Worm (Caenorhabditis elegans) whole organism, L4 larva: ENCODE measurements around the gene C25F9.13.

Experiments used
- F26F4.8 ChIP-seq: fragments of 200-800 bp; sonication (Bioruptor generic); conservative IDR thresholded peaks from 2 replicates; pipeline ENCODE4 v1.3.6; 2022; ENCODE audit warnings: missing genetic modification characterization, missing compliant biosample characterization
- Y75B8A.6 ChIP-seq: fragments of 200-800 bp; sonication (Bioruptor generic); IDR thresholded peaks from 2 replicates; pipeline ENCODE4 v1.3.6; 2022; ENCODE audit warnings: missing genetic modification reagents, missing genetic modification characterization, missing compliant biosample characterization
- aha-1 ChIP-seq: fragments of 150-350 bp; peaks from one replicate; lab custom pipeline; 2014; ENCODE audit warnings: missing biosample characterization, missing genetic modification characterization
- attf-4 ChIP-seq: sonication (generic microtip); optimal IDR thresholded peaks from 3 replicates; lab custom pipeline; 2017; ENCODE audit warnings: missing biosample characterization, missing genetic modification characterization
- ceh-20 ChIP-seq: fragments of 200-800 bp; sonication (Bioruptor generic); IDR thresholded peaks from 2 replicates; pipeline ENCODE4 v1.3.6; 2022; ENCODE audit warnings: missing genetic modification reagents, missing genetic modification characterization, missing compliant biosample characterization
- ceh-28 ChIP-seq: fragments of 150-350 bp; optimal IDR thresholded peaks from 2 replicates; lab custom pipeline; 2014; ENCODE audit warnings: missing biosample characterization, missing genetic modification reagents, missing genetic modification characterization
- ceh-32 ChIP-seq: sonication (generic microtip); optimal IDR thresholded peaks from 2 replicates; lab custom pipeline; 2016; ENCODE audit warnings: mild to moderate bottlenecking, missing genetic modification characterization, missing compliant biosample characterization; ENCODE audit not compliant: poor library complexity
- ceh-62 ChIP-seq: sonication (generic microtip); optimal IDR thresholded peaks from 2 replicates; lab custom pipeline; 2017; ENCODE audit warnings: missing biosample characterization, missing genetic modification characterization
- ces-1 ChIP-seq: fragments of 150-350 bp; sonication (generic microtip); optimal IDR thresholded peaks from 4 replicates; lab custom pipeline; 2014; ENCODE audit warnings: missing biosample characterization, missing genetic modification reagents, missing genetic modification characterization
- daf-19 ChIP-seq: fragments of 200-800 bp; sonication (Bioruptor generic); conservative IDR thresholded peaks from 2 replicates; pipeline ENCODE4 v1.3.6; 2022; ENCODE audit warnings: missing genetic modification characterization, missing compliant biosample characterization
- daf-8 ChIP-seq: fragments of 200-800 bp; sonication (Bioruptor generic); IDR thresholded peaks from 2 replicates; pipeline ENCODE4 v1.3.6; 2022; ENCODE audit warnings: missing genetic modification characterization, missing compliant biosample characterization
- dmd-9 ChIP-seq: fragments of 200-800 bp; sonication (Bioruptor generic); IDR thresholded peaks from 2 replicates; pipeline ENCODE4 v1.3.6; 2022; ENCODE audit warnings: missing genetic modification reagents, missing genetic modification characterization, missing compliant biosample characterization
- dve-1 ChIP-seq: sonication (generic microtip); optimal IDR thresholded peaks from 2 replicates; lab custom pipeline; 2017; ENCODE audit warnings: antibody characterized with exemption, mild to moderate bottlenecking, missing genetic modification characterization, missing compliant biosample characterization; ENCODE audit not compliant: insufficient read depth
- fos-1 ChIP-seq: fragments of 150-350 bp; optimal IDR thresholded peaks from 2 replicates; lab custom pipeline; 2014; ENCODE audit warnings: missing biosample characterization, missing genetic modification characterization
- gei-8 ChIP-seq: fragments of 200-800 bp; sonication (Bioruptor generic); optimal IDR thresholded peaks from 2 replicates; lab custom pipeline; 2018; ENCODE audit warnings: mild to moderate bottlenecking, missing genetic modification characterization, missing compliant biosample characterization
- hlh-11 ChIP-seq: fragments of 200-800 bp; sonication (Bioruptor generic); optimal IDR thresholded peaks from 2 replicates; lab custom pipeline; 2018; ENCODE audit warnings: mild to moderate bottlenecking, missing genetic modification characterization, missing compliant biosample characterization
- hlh-30 ChIP-seq: sonication (generic microtip); optimal IDR thresholded peaks from 2 replicates; lab custom pipeline; 2017; ENCODE audit warnings: antibody characterized with exemption, mild to moderate bottlenecking, missing genetic modification characterization, missing compliant biosample characterization; ENCODE audit not compliant: insufficient read depth
- lim-7 ChIP-seq: fragments of 200-800 bp; sonication (Bioruptor generic); IDR thresholded peaks from 2 replicates; pipeline ENCODE4 v1.3.6; 2022; ENCODE audit warnings: missing genetic modification characterization, missing compliant biosample characterization
- lin-29 ChIP-seq: fragments of 200-800 bp; sonication (Bioruptor generic); IDR thresholded peaks from 2 replicates; pipeline ENCODE4 v1.3.6; 2022; ENCODE audit warnings: missing genetic modification reagents, missing genetic modification characterization, missing compliant biosample characterization
- lin-39 ChIP-seq: fragments of 150-350 bp; optimal IDR thresholded peaks from 2 replicates; lab custom pipeline; 2014; ENCODE audit warnings: missing biosample characterization, missing genetic modification reagents, missing genetic modification characterization
- madf-5 ChIP-seq, 2 experiments: fragments of 200-800 bp; sonication (Bioruptor generic); IDR thresholded peaks; 2 replicates each; pipeline ENCODE4 v1.3.6; 2022; ENCODE audit warnings: missing compliant biosample characterization in 2 of 2, missing genetic modification characterization in 2 of 2
- mdt-29 ChIP-seq: fragments of 200-800 bp; sonication (Bioruptor generic); IDR thresholded peaks from 2 replicates; pipeline ENCODE4 v1.3.6; 2022; ENCODE audit warnings: missing genetic modification reagents, missing genetic modification characterization, missing compliant biosample characterization
- mxl-2 ChIP-seq: fragments of 200-800 bp; sonication (Bioruptor generic); conservative IDR thresholded peaks from 2 replicates; pipeline ENCODE4 v1.3.6; 2022; ENCODE audit warnings: missing genetic modification reagents, missing genetic modification characterization, missing compliant biosample characterization
- mxl-3 ChIP-seq: fragments of 200-800 bp; sonication (Bioruptor generic); optimal IDR thresholded peaks from 2 replicates; lab custom pipeline; 2018; ENCODE audit warnings: mild to moderate bottlenecking, missing genetic modification characterization, missing compliant biosample characterization
- nhr-102 ChIP-seq: sonication (generic microtip); optimal IDR thresholded peaks from 2 replicates; lab custom pipeline; 2016; ENCODE audit warnings: mild to moderate bottlenecking, missing genetic modification characterization, moderate library complexity, missing compliant biosample characterization
- nhr-11 ChIP-seq: fragments of 150-350 bp; optimal IDR thresholded peaks from 2 replicates; lab custom pipeline; 2014; ENCODE audit warnings: missing biosample characterization, missing genetic modification characterization
- nhr-111 ChIP-seq: fragments of 200-800 bp; sonication (Bioruptor generic); optimal IDR thresholded peaks from 2 replicates; lab custom pipeline; 2018; ENCODE audit warnings: mild to moderate bottlenecking, missing genetic modification characterization, missing compliant biosample characterization
- nhr-42 ChIP-seq: fragments of 200-800 bp; sonication (Bioruptor generic); IDR thresholded peaks from 2 replicates; pipeline ENCODE4 v1.3.6; 2022; ENCODE audit warnings: missing genetic modification characterization, missing compliant biosample characterization
- nhr-6 ChIP-seq: fragments of 150-350 bp; optimal IDR thresholded peaks from 2 replicates; lab custom pipeline; 2014; ENCODE audit warnings: missing biosample characterization, missing genetic modification characterization
- pha-4 ChIP-seq, 2 experiments: fragments of 150-350 bp in 1 of 2; fragments of 200-800 bp in 1 of 2; sonication (Bioruptor generic) in 1 of 2; IDR thresholded peaks in 1 of 2; optimal IDR thresholded peaks in 1 of 2; 2 replicates each; pipeline versions ENCODE4 v1.3.6 to Lab custom; 2014 to 2022; ENCODE audit warnings: missing genetic modification characterization in 2 of 2, missing genetic modification reagents in 2 of 2, missing biosample characterization in 1 of 2, missing compliant biosample characterization in 1 of 2
- php-3 ChIP-seq: fragments of 200-800 bp; sonication (Bioruptor generic); IDR thresholded peaks from 2 replicates; pipeline ENCODE4 v1.3.6; 2022; ENCODE audit warnings: missing genetic modification reagents, missing genetic modification characterization, missing compliant biosample characterization
- saeg-2 ChIP-seq: fragments of 200-800 bp; sonication (Bioruptor generic); IDR thresholded peaks from 2 replicates; pipeline ENCODE4 v1.3.6; 2022; ENCODE audit warnings: missing genetic modification reagents, missing genetic modification characterization, missing compliant biosample characterization
- sdz-12 ChIP-seq: fragments of 200-800 bp; sonication (Bioruptor generic); optimal IDR thresholded peaks from 2 replicates; lab custom pipeline; 2018; ENCODE audit warnings: mild to moderate bottlenecking, missing genetic modification characterization, missing compliant biosample characterization
- snpc-1.2 ChIP-seq: fragments of 200-800 bp; sonication (Bioruptor generic); IDR thresholded peaks from 2 replicates; pipeline ENCODE4 v1.3.6; 2022; ENCODE audit warnings: missing genetic modification reagents, missing genetic modification characterization, missing compliant biosample characterization
- snpc-4 ChIP-seq: fragments of 150-350 bp; optimal IDR thresholded peaks from 2 replicates; lab custom pipeline; 2014; ENCODE audit warnings: missing biosample characterization, missing genetic modification characterization
- spr-1 ChIP-seq: sonication (generic microtip); optimal IDR thresholded peaks from 2 replicates; lab custom pipeline; 2016; ENCODE audit warnings: mild to moderate bottlenecking, missing genetic modification characterization, missing compliant biosample characterization
- tra-1 ChIP-seq: fragments of 200-800 bp; sonication (Bioruptor generic); IDR thresholded peaks from 2 replicates; pipeline ENCODE4 v1.3.6; 2022; ENCODE audit warnings: missing genetic modification reagents, missing genetic modification characterization, missing compliant biosample characterization
- unc-62 ChIP-seq, 3 experiments: fragments of 150-350 bp in 1 of 3; sonication (generic microtip); optimal IDR thresholded peaks in 2 of 3; peaks in 1 of 3; 1 replicate in 1 of 3; 2 replicates in 2 of 3; lab custom pipeline; 2014 to 2017; ENCODE audit warnings: missing biosample characterization in 3 of 3, missing genetic modification characterization in 3 of 3, missing genetic modification reagents in 3 of 3, missing genotype in 1 of 3
- vab-7 ChIP-seq: fragments of 200-800 bp; sonication (Bioruptor generic); IDR thresholded peaks from 2 replicates; pipeline ENCODE4 v1.3.6; 2022; ENCODE audit warnings: missing genetic modification reagents, missing genetic modification characterization, missing compliant biosample characterization
- zfp-3 ChIP-seq: fragments of 200-800 bp; sonication (Bioruptor generic); conservative IDR thresholded peaks from 2 replicates; pipeline ENCODE4 v1.3.6; 2022; ENCODE audit warnings: missing genetic modification reagents, missing genetic modification characterization, missing compliant biosample characterization
- zip-2 ChIP-seq: fragments of 150-350 bp; optimal IDR thresholded peaks from 2 replicates; lab custom pipeline; 2014; ENCODE audit warnings: missing biosample characterization, missing genetic modification characterization
- ztf-11 ChIP-seq: fragments of 150-350 bp; optimal IDR thresholded peaks from 2 replicates; lab custom pipeline; 2014; ENCODE audit warnings: missing biosample characterization, missing genetic modification characterization
- ztf-7 ChIP-seq: fragments of 150-350 bp; optimal IDR thresholded peaks from 2 replicates; lab custom pipeline; 2014; ENCODE audit warnings: missing biosample characterization, missing genetic modification characterization

C25F9.13 gene

DNA sequence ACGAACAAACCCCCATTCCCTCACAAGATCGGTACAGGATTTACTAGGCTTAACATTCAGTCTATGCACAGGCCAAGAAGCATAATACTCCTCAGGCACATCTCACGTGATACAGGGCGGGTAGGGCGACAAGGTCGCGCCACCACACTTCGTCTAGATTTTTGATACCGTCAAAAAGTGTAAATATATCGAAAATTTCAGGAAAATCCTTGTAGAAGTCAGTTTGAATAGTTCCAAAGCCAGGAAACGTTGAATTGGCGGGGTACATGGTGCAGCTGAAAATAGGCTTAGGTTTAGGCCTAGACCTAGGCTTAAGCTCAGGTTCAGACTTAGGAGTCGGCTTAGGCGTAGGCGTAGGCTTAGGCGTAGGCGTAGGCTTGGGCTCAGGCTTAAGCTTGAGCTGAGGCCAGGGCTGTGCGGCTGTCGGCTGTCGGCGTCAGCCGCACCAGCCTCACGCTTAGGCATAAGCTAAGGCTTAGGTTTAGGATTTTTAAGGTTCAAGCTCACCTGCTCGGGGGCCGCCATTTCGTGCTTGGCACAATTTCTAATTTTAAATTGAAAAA lies 31.6 kb upstream of the C25F9.13 start:
- no peak for TF ChIP-seq sdz-12 (GFP tag; lab: Kevin White, UChicago)
- TF ChIP-seq nhr-111, result peak; percentile 62
- TF ChIP-seq F26F4.8, result 0 out of 2 replicates have a peak, but pooled peaks have one; percentile 19
- no peak for TF ChIP-seq lin-39 (tag; lab: Kevin White, UChicago)
- peak; percentile 63; the same call in 1 of the 2 replicates for TF ChIP-seq mxl-2 (GFP tag; lab: Robert Waterston, UW)
- peak; percentile 8 for TF ChIP-seq hlh-11
- TF ChIP-seq spr-1 (tag; lab: Kevin White, UChicago), result no peak
- TF ChIP-seq tra-1 (GFP tag; lab: Robert Waterston, UW), result 0 out of 2 replicates have a peak, but pooled peaks have one; percentile 25
- TF ChIP-seq ceh-20 (GFP tag; lab: Robert Waterston, UW), result no peak
- no peak for TF ChIP-seq Y75B8A.6 (GFP tag; lab: Robert Waterston, UW)
- no peak for TF ChIP-seq nhr-6 (tag; lab: Kevin White, UChicago)
- no peak for TF ChIP-seq gei-8 (GFP tag; lab: Kevin White, UChicago)
- TF ChIP-seq lin-29 (GFP tag; lab: Robert Waterston, UW), result no peak
- TF ChIP-seq snpc-1.2 (GFP tag; lab: Robert Waterston, UW), result no peak
- 0 out of 2 replicates have a peak, but pooled peaks have one; percentile 11 for TF ChIP-seq saeg-2 (GFP tag; lab: Robert Waterston, UW)
- peak; percentile 30 for TF ChIP-seq hlh-30 (tag; lab: Kevin White, UChicago)
- TF ChIP-seq php-3 (GFP tag; lab: Robert Waterston, UW), result no peak

DNA sequence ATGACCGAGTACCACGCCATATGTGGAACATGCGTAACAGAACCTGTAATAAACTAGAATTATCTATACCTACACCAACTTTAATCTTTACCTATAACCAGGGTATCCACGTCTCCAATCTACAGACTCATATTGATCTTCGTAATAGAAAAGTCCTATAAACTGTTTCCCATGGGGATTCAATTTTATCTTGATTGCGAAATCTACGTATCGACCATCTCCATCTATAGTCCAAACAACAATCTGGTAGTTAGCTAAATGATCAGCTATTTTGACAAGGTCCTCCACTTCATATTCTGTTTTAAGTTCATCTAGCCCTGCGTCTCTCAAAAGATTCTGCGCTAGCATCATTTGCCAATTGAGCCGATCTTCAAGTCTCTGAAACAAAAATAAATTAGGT lies 30.8 kb upstream of the C25F9.13 start:
- TF ChIP-seq dve-1 (no peak), ztf-7 (tag; lab: Kevin White, UChicago) (no peak), Y75B8A.6 (GFP tag; lab: Robert Waterston, UW) (0 out of 2 replicates have a peak, but pooled peaks have one; percentile 47), vab-7 (no peak), ceh-32 (tag; lab: Kevin White, UChicago) (no peak), php-3 (GFP tag; lab: Robert Waterston, UW) (no peak), zfp-3 (GFP tag; lab: Robert Waterston, UW) (no peak), dmd-9 (GFP tag; lab: Robert Waterston, UW) (no peak)
- TF ChIP-seq, all 104 proteins: peak for 1

DNA sequence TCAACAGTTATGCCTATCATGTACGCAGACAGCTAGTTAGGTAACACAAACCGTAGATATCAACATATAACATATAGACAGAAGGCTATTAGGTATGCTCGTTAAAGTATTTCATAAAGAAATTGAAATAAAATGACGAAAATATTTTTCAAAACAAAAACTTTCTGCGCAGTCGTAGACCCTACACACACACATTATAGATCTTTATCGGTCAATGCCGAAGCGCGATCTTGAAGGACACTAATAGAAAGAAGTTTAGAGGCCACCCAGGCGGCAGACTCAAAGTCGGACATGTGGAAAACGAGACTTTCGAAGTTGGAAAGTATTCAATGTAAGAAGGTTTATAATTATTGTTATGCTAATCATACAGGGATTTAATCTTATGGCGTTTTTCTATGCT lies 30.2 kb upstream of the C25F9.13 start:
- TF ChIP-seq lin-29 (GFP tag; lab: Robert Waterston, UW) (no peak), ceh-62 (no peak), ces-1 (GFP tag; lab: Kevin White, UChicago) (no peak), fos-1 (tag; lab: Kevin White, UChicago) (no peak), hlh-11 (no peak), ceh-28 (tag; lab: Kevin White, UChicago) (no peak), nhr-102 (tag; lab: Kevin White, UChicago) (no peak)

DNA sequence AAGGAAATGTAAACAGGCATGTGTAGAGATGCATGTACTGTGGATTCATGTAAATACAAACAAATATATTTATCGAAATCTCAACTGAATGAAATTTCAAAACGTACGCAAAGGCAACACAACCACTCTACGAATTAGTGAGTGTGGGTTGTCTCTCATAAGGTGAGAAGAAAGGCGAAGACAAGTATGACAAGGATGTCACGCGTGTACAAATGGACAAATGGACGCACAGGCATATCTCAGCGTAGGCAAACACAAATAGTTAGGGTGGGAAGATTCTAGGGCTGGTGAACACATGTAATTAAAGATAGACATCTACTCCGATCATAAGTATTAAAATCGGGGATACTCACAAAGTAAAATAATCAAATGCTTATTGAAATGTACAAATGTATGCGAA lies 29.3 kb upstream of the C25F9.13 start:
- TF ChIP-seq pha-4 (GFP tag; IDR thresholded peaks at IDR 0.05; lab: Robert Waterston, UW), result no peak
- TF ChIP-seq pha-4 (tag; optimal IDR thresholded peaks at IDR 0.05; lab: Kevin White, UChicago), result no peak
- TF ChIP-seq snpc-4 (tag; lab: Kevin White, UChicago), result no peak
- TF ChIP-seq hlh-11, result peak; percentile 11
- TF ChIP-seq daf-8, result no peak
- peak; percentile 77 for TF ChIP-seq hlh-30 (tag; lab: Kevin White, UChicago)
- no peak for TF ChIP-seq lim-7 (GFP tag; lab: Robert Waterston, UW)
- TF ChIP-seq aha-1 (tag; lab: Kevin White, UChicago), result no peak
- no peak for TF ChIP-seq F26F4.8
- TF ChIP-seq daf-19, result no peak
- TF ChIP-seq zip-2 (tag; lab: Kevin White, UChicago), result no peak
- TF ChIP-seq unc-62 (GFP tag; optimal IDR thresholded peaks at IDR 0.05 in 1 of 2; lab: Kevin White, UChicago), result peak in 1 of 2 experiments; percentile 61
- TF ChIP-seq unc-62 (tag; optimal IDR thresholded peaks at IDR 0.05; lab: Kevin White, UChicago), result no peak
- TF ChIP-seq attf-4 (tag; lab: Kevin White, UChicago), result no peak
- no peak for TF ChIP-seq ces-1 (GFP tag; lab: Kevin White, UChicago)
- TF ChIP-seq madf-5 (GFP tag; IDR thresholded peaks at IDR 0.05; lab: Robert Waterston, UW), result no peak
- no peak for TF ChIP-seq nhr-42 (GFP tag; lab: Robert Waterston, UW)
- TF ChIP-seq nhr-11 (tag; lab: Kevin White, UChicago), result no peak
- no peak for TF ChIP-seq ztf-11 (tag; lab: Kevin White, UChicago)
- TF ChIP-seq ceh-62, result no peak
- no peak for TF ChIP-seq php-3 (GFP tag; lab: Robert Waterston, UW)
- TF ChIP-seq mxl-3 (GFP tag; lab: Kevin White, UChicago), result peak; percentile 19
- TF ChIP-seq mdt-29 (GFP tag; lab: Robert Waterston, UW), result no peak
- TF ChIP-seq nhr-102 (tag; lab: Kevin White, UChicago), result no peak
